Worm (Caenorhabditis elegans) whole organism, L2 larva: ENCODE measurements around the gene spop-1.
A peak's percentile ranks its signal among the peaks of the same experiment; 100 is the strongest.

ENCODE experiments used
- C34F6.9 ChIP-seq: fragments of 150-350 bp; optimal IDR thresholded peaks from 2 replicates; lab custom pipeline; 2014; ENCODE audit warnings: missing biosample characterization, missing genetic modification characterization
- F13H6.1 ChIP-seq: sonication (generic microtip); optimal IDR thresholded peaks from 2 replicates; lab custom pipeline; 2016; ENCODE audit warnings: missing genetic modification characterization, missing compliant biosample characterization
- R02D3.7 ChIP-seq: fragments of 150-350 bp; optimal IDR thresholded peaks from 2 replicates; lab custom pipeline; 2014; ENCODE audit warnings: missing biosample characterization, missing genetic modification characterization
- Y55F3AM.14 ChIP-seq: fragments of 200-800 bp; sonication (Bioruptor generic); optimal IDR thresholded peaks from 2 replicates; lab custom pipeline; 2018; ENCODE audit warnings: mild to moderate bottlenecking, missing genetic modification characterization, missing compliant biosample characterization
- aly-2 ChIP-seq: fragments of 150-350 bp; optimal IDR thresholded peaks from 2 replicates; lab custom pipeline; 2014; ENCODE audit warnings: missing biosample characterization, missing genetic modification characterization
- ama-1 ChIP-seq: fragments of 150-350 bp; optimal IDR thresholded peaks from 2 replicates; lab custom pipeline; 2018; ENCODE audit warnings: inconsistent platforms
- blmp-1 ChIP-seq: sonication (generic microtip); optimal IDR thresholded peaks from 2 replicates; lab custom pipeline; 2017; ENCODE audit warnings: missing genetic modification characterization, mild to moderate bottlenecking, missing compliant biosample characterization, antibody characterized with exemption, moderate library complexity; ENCODE audit not compliant: insufficient read depth
- ceh-16 ChIP-seq: fragments of 150-350 bp; optimal IDR thresholded peaks from 2 replicates; lab custom pipeline; 2014; ENCODE audit warnings: missing biosample characterization, missing genetic modification characterization
- crh-2 ChIP-seq: sonication (generic microtip); optimal IDR thresholded peaks from 2 replicates; lab custom pipeline; 2017; ENCODE audit warnings: missing biosample characterization, missing genetic modification characterization
- egl-27 ChIP-seq: sonication (generic microtip); optimal IDR thresholded peaks from 3 replicates; lab custom pipeline; 2017; ENCODE audit warnings: missing biosample characterization, missing genetic modification reagents, missing genetic modification characterization
- elt-1 ChIP-seq: fragments of 150-350 bp; optimal IDR thresholded peaks from 2 replicates; lab custom pipeline; 2014; ENCODE audit warnings: missing biosample characterization, missing genetic modification characterization
- elt-3 ChIP-seq: sonication (generic microtip); optimal IDR thresholded peaks from 2 replicates; lab custom pipeline; 2017; ENCODE audit warnings: missing biosample characterization, missing genetic modification characterization
- fos-1 ChIP-seq: fragments of 150-350 bp; optimal IDR thresholded peaks from 2 replicates; lab custom pipeline; 2014; ENCODE audit warnings: missing biosample characterization, missing genetic modification characterization
- gmeb-1 ChIP-seq: fragments of 150-350 bp; optimal IDR thresholded peaks from 2 replicates; lab custom pipeline; 2014; ENCODE audit warnings: missing biosample characterization, missing genetic modification characterization
- lin-11 ChIP-seq: fragments of 150-350 bp; sonication (generic microtip); optimal IDR thresholded peaks from 2 replicates; lab custom pipeline; 2014; ENCODE audit warnings: missing biosample characterization, missing genetic modification characterization, inconsistent platforms, mixed read lengths
- lsy-2 ChIP-seq, 2 experiments: fragments of 150-350 bp in 1 of 2; sonication (generic microtip) in 1 of 2; optimal IDR thresholded peaks; 2 replicates each; lab custom pipeline; 2014 to 2017; ENCODE audit warnings: missing biosample characterization in 2 of 2, missing genetic modification characterization in 2 of 2
- mdl-1 ChIP-seq, 2 experiments: fragments of 150-350 bp in 1 of 2; sonication (generic microtip) in 1 of 2; optimal IDR thresholded peaks; 2 replicates each; lab custom pipeline; 2017; ENCODE audit warnings: missing biosample characterization in 2 of 2, missing genetic modification characterization in 2 of 2
- nhr-10 ChIP-seq: sonication (generic microtip); optimal IDR thresholded peaks from 2 replicates; lab custom pipeline; 2017; ENCODE audit warnings: missing biosample characterization, missing genetic modification characterization
- nhr-11 ChIP-seq: fragments of 150-350 bp; optimal IDR thresholded peaks from 2 replicates; lab custom pipeline; 2014; ENCODE audit warnings: missing biosample characterization, missing genetic modification characterization
- nhr-129 ChIP-seq: fragments of 150-350 bp; optimal IDR thresholded peaks from 2 replicates; lab custom pipeline; 2014; ENCODE audit warnings: missing biosample characterization, missing genetic modification characterization
- nhr-21 ChIP-seq: fragments of 150-350 bp; optimal IDR thresholded peaks from 2 replicates; lab custom pipeline; 2014; ENCODE audit warnings: missing biosample characterization, missing genetic modification characterization
- nhr-23 ChIP-seq: fragments of 150-350 bp; optimal IDR thresholded peaks from 2 replicates; lab custom pipeline; 2014; ENCODE audit warnings: missing biosample characterization, missing genetic modification reagents, missing genetic modification characterization
- nhr-237 ChIP-seq: fragments of 150-350 bp; optimal IDR thresholded peaks from 2 replicates; lab custom pipeline; 2014; ENCODE audit warnings: missing biosample characterization, missing genetic modification characterization
- nhr-25 ChIP-seq: fragments of 150-350 bp; sonication (generic microtip); optimal IDR thresholded peaks from 3 replicates; lab custom pipeline; 2014; ENCODE audit warnings: missing biosample characterization, missing genetic modification characterization
- nhr-6 ChIP-seq: fragments of 150-350 bp; optimal IDR thresholded peaks from 2 replicates; lab custom pipeline; 2014; ENCODE audit warnings: missing biosample characterization, missing genetic modification characterization
- nhr-77 ChIP-seq: fragments of 150-350 bp; optimal IDR thresholded peaks from 2 replicates; lab custom pipeline; 2014; ENCODE audit warnings: missing biosample characterization, missing genetic modification characterization
- peb-1 ChIP-seq: fragments of 150-350 bp; optimal IDR thresholded peaks from 2 replicates; lab custom pipeline; 2014; ENCODE audit warnings: missing biosample characterization, missing genetic modification characterization
- sem-4 ChIP-seq: fragments of 150-350 bp; optimal IDR thresholded peaks from 2 replicates; lab custom pipeline; 2014; ENCODE audit warnings: missing biosample characterization, missing genetic modification reagents, missing genetic modification characterization
- skn-1 ChIP-seq: sonication (generic microtip); optimal IDR thresholded peaks from 2 replicates; lab custom pipeline; 2017; ENCODE audit warnings: missing biosample characterization, missing genetic modification characterization
- unc-39 ChIP-seq: fragments of 150-350 bp; optimal IDR thresholded peaks from 2 replicates; lab custom pipeline; 2014; ENCODE audit warnings: missing biosample characterization, missing genetic modification characterization
- unc-55 ChIP-seq: fragments of 150-350 bp; sonication (generic microtip); optimal IDR thresholded peaks from 3 replicates; lab custom pipeline; 2014; ENCODE audit warnings: missing biosample characterization, missing genetic modification reagents, missing genetic modification characterization
- ztf-1 ChIP-seq: fragments of 200-800 bp; sonication (Bioruptor generic); conservative IDR thresholded peaks from 2 replicates; pipeline ENCODE4 v1.3.6; 2022; ENCODE audit warnings: missing genetic modification characterization, missing compliant biosample characterization
- ztf-4 ChIP-seq: fragments of 150-350 bp; optimal IDR thresholded peaks from 2 replicates; lab custom pipeline; 2014; ENCODE audit warnings: missing biosample characterization, missing genetic modification characterization

Gene spop-1

ce11 chrIII:10114662-10115061 lies 16.8 kb upstream of the spop-1 start, which contains the start of the genes ZK1128.1 and mett-10:
ZK1128.1 (minus strand) TSS chrIII:10114760.
mett-10 (plus strand) TSS chrIII:10115036.
- TF ChIP-seq lin-11 (tag; lab: Kevin White, UChicago) (no peak), C34F6.9 (peak; percentile 48), lsy-2 (tag; optimal IDR thresholded peaks at IDR 0.05; lab: Kevin White, UChicago) (peak in 1 of 2 experiments; percentile 58), unc-55 (GFP tag; lab: Kevin White, UChicago) (peak; percentile 54), nhr-77 (tag; lab: Kevin White, UChicago) (no peak), gmeb-1 (tag; lab: Kevin White, UChicago) (peak; percentile 60), crh-2 (tag; lab: Kevin White, UChicago) (no peak), nhr-10 (no peak), nhr-11 (tag; lab: Kevin White, UChicago) (no peak), elt-1 (tag; lab: Kevin White, UChicago) (no peak), blmp-1 (tag; lab: Kevin White, UChicago) (no peak), R02D3.7 (tag; lab: Kevin White, UChicago) (peak; percentile 66), unc-39 (no peak), nhr-129 (no peak), ztf-4 (tag; lab: Kevin White, UChicago) (no peak), skn-1 (tag; lab: Kevin White, UChicago) (no peak), ceh-16 (tag; lab: Kevin White, UChicago) (no peak)

- no peak for TF ChIP-seq nhr-6 (tag; lab: Kevin White, UChicago)
- TF ChIP-seq unc-39 = no peak
- TF ChIP-seq F13H6.1 = no peak
- TF ChIP-seq ama-1 = no peak
- TF ChIP-seq skn-1 (tag; lab: Kevin White, UChicago) = no peak
- TF ChIP-seq C34F6.9 = no peak
- no peak for TF ChIP-seq aly-2
- TF ChIP-seq nhr-21 (tag; lab: Kevin White, UChicago) = no peak
Observed at ce11 chrIII:10112958-10113357, 15.1 kb upstream of the spop-1 start, which contains the start of gene vps-29. vps-29 (minus strand) TSS chrIII:10113058.

ce11 chrIII:10108995-10109394 lies 11.1 kb upstream of the spop-1 start, which contains the start of gene T16H12.9:
T16H12.9 (plus strand) TSS chrIII:10109295.
- no peak for TF ChIP-seq blmp-1 (tag; lab: Kevin White, UChicago)

ce11 chrIII:10106390-10106789 lies 8.5 kb upstream of the spop-1 start, which contains the start of gene srt-55:
srt-55 (minus strand) TSS chrIII:10106490.
- TF ChIP-seq nhr-129 = no peak
- no peak for TF ChIP-seq mdl-1 (tag; optimal IDR thresholded peaks at IDR 0.05; lab: Kevin White, UChicago)
- TF ChIP-seq skn-1 (tag; lab: Kevin White, UChicago) = no peak
- TF ChIP-seq nhr-25 (tag; lab: Kevin White, UChicago) = no peak
- no peak for TF ChIP-seq egl-27 (tag; lab: Kevin White, UChicago)
- no peak for TF ChIP-seq crh-2 (tag; lab: Kevin White, UChicago)
- TF ChIP-seq peb-1 (tag; lab: Kevin White, UChicago) = no peak
- TF ChIP-seq Y55F3AM.14 (GFP tag; lab: Kevin White, UChicago) = no peak
- TF ChIP-seq elt-3 (tag; lab: Kevin White, UChicago) = no peak
- TF ChIP-seq, all 48 proteins: peak for 0

ce11 chrIII:10101352-10101751 lies 3.5 kb upstream of the spop-1 start, which contains the start of gene kel-10:
kel-10 (minus strand) TSS chrIII:10101452.
- TF ChIP-seq unc-55 (GFP tag; lab: Kevin White, UChicago) = no peak
- no peak for TF ChIP-seq elt-1 (tag; lab: Kevin White, UChicago)
- TF ChIP-seq egl-27 (tag; lab: Kevin White, UChicago) = no peak
- TF ChIP-seq C34F6.9 = no peak
- no peak for TF ChIP-seq elt-3 (tag; lab: Kevin White, UChicago)
- TF ChIP-seq nhr-237 (tag; lab: Kevin White, UChicago) = no peak
- TF ChIP-seq ztf-1 = no peak
- no peak for TF ChIP-seq sem-4 (tag; lab: Kevin White, UChicago)
- TF ChIP-seq fos-1 (tag; lab: Kevin White, UChicago) = no peak
- TF ChIP-seq lin-11 (tag; lab: Kevin White, UChicago) = no peak
- TF ChIP-seq nhr-23 (tag; lab: Kevin White, UChicago) = no peak
- TF ChIP-seq, all 48 proteins: peak for 0
